ENCODE assay signal across 6 fruit fly cellular contexts in the genomic region with DNA sequence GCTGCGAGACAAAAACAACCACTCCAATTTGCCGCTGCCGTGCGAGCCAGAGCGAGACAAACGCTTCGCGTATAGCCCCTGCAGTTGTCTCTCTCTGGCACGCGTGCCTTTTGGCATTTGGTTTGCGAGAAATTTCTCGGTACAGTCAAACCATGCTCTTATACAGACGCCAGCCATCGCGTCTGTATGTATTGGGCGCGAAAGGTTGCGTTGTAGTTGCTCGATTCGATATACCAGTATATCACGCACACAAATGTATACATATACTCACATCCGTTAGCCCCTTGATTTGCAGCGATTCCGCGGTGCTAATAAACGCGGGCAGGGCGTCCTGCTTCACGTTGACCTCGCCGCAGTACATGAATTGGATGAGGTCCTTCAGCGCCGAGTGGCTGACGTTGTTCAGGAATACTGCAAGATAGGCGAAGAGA.
TF ChIP-seq lines count a peak whose summit lies in the region.

No protein-coding gene starts in this region.

- no peak for TF ChIP-seq CTCF in whole organism, embryonic (GFP tag; optimal IDR thresholded peaks at IDR 0.05; lab: Kevin White, UChicago)

TF ChIP-seq in whole organism, 6 proteins besides CTCF, POLR2A, EP300 and RAD21:
- TF ChIP-seq CG8478 (optimal IDR thresholded peaks at IDR 0.05; lab: Kevin White, UChicago): peak; percentile 83
- TF ChIP-seq pan (optimal IDR thresholded peaks at IDR 0.05; lab: Kevin White, UChicago): no peak
- TF ChIP-seq EcR (GFP tag; optimal IDR thresholded peaks at IDR 0.05; lab: Kevin White, UChicago): no peak
- TF ChIP-seq Dll (optimal IDR thresholded peaks at IDR 0.05; lab: Kevin White, UChicago): no peak
TF ChIP-seq in whole organism: peak in this region for 1.

TF ChIP-seq in whole organism, adult, 20 proteins besides CTCF, POLR2A, EP300 and RAD21 (continues in another document):
- TF ChIP-seq CG11617 (GFP tag; optimal IDR thresholded peaks at IDR 0.05; lab: Kevin White, UChicago) (no peak), Mnt (GFP tag; optimal IDR thresholded peaks at IDR 0.05; lab: Kevin White, UChicago) (peak; percentile 89), Hr96 (GFP tag; optimal IDR thresholded peaks at IDR 0.05; lab: Kevin White, UChicago) (no peak), CG12768 (GFP tag; optimal IDR thresholded peaks at IDR 0.05; lab: Kevin White, UChicago) (peak; percentile 62), CG14711 (tag; optimal IDR thresholded peaks at IDR 0.05; lab: Kevin White, UChicago) (no peak), CG33017 (tag; optimal IDR thresholded peaks at IDR 0.05; lab: Kevin White, UChicago) (peak; percentile 51), tj (GFP tag; optimal IDR thresholded peaks at IDR 0.05; lab: Kevin White, UChicago) (peak; percentile 29), cic (GFP tag; optimal IDR thresholded peaks at IDR 0.05; lab: Kevin White, UChicago) (peak; percentile 77), Clk (GFP tag; optimal IDR thresholded peaks at IDR 0.05; lab: Kevin White, UChicago) (peak; percentile 29), kay (GFP tag; lab: Kevin White, UChicago; ENCODE audit: borderline replicate concordance) (peak; percentile 48), CG5204 (GFP tag; optimal IDR thresholded peaks at IDR 0.05; lab: Kevin White, UChicago) (no peak), CG7101 (tag; optimal IDR thresholded peaks at IDR 0.05; lab: Kevin White, UChicago) (peak; percentile 47), bab1 (GFP tag; optimal IDR thresholded peaks at IDR 0.05; lab: Kevin White, UChicago) (peak; percentile 76), CG1620 (GFP tag; optimal IDR thresholded peaks at IDR 0.05; lab: Kevin White, UChicago) (no peak), toe (GFP tag; optimal IDR thresholded peaks at IDR 0.05; lab: Kevin White, UChicago) (no peak), CG7045 (GFP tag; optimal IDR thresholded peaks at IDR 0.05; lab: Kevin White, UChicago) (peak; percentile 16)

TF ChIP-seq in whole organism, embryonic, 481 proteins besides CTCF, POLR2A, EP300 and RAD21 (continues in another document):
- TF ChIP-seq chn (GFP tag; optimal IDR thresholded peaks at IDR 0.05; lab: Kevin White, UChicago) (no peak), az2 (GFP tag; optimal IDR thresholded peaks at IDR 0.05; lab: Kevin White, UChicago) (no peak), grn (GFP tag; optimal IDR thresholded peaks at IDR 0.05; lab: Kevin White, UChicago) (no peak), Hmr (GFP tag; optimal IDR thresholded peaks at IDR 0.05; lab: Kevin White, UChicago) (no peak), CG15696 (tag; optimal IDR thresholded peaks at IDR 0.05; lab: Kevin White, UChicago) (no peak), Myb (GFP tag; optimal IDR thresholded peaks at IDR 0.05; lab: Kevin White, UChicago) (no peak), nerfin-2 (GFP tag; IDR thresholded peaks at IDR 0.05; lab: Robert Waterston, UW; ENCODE audit: partially characterized antibody) (no peak), Ets97D (GFP tag; optimal IDR thresholded peaks at IDR 0.05; lab: Kevin White, UChicago) (peak; percentile 2), CG11695 (GFP tag; IDR thresholded peaks at IDR 0.05; lab: Robert Waterston, UW) (no peak), Hey (tag; optimal IDR thresholded peaks at IDR 0.05; lab: Kevin White, UChicago) (peak; percentile 37), CG11696 (GFP tag; IDR thresholded peaks at IDR 0.05; lab: Robert Waterston, UW) (no peak), CG7271 (tag; optimal IDR thresholded peaks at IDR 0.05; lab: Kevin White, UChicago) (no peak), lilli (GFP tag; optimal IDR thresholded peaks at IDR 0.05; lab: Kevin White, UChicago) (peak; percentile 23), caup (GFP tag; optimal IDR thresholded peaks at IDR 0.05; lab: Kevin White, UChicago; ENCODE audit: severe bottlenecking) (peak; percentile 53), CG43689 (GFP tag; IDR thresholded peaks at IDR 0.05; lab: Robert Waterston, UW) (no peak), CG31388 (GFP tag; optimal IDR thresholded peaks at IDR 0.05; lab: Kevin White, UChicago) (no peak), CG14667 (GFP tag; IDR thresholded peaks at IDR 0.05; lab: Robert Waterston, UW) (no peak)

TF ChIP-seq in whole organism, prepupa, 60 proteins besides CTCF, POLR2A, EP300 and RAD21 (continues in another document):
- TF ChIP-seq dac (GFP tag; optimal IDR thresholded peaks at IDR 0.05; lab: Kevin White, UChicago) (peak; percentile 57), Ets96B (tag; optimal IDR thresholded peaks at IDR 0.05; lab: Kevin White, UChicago) (peak; percentile 31), CG3032 (tag; optimal IDR thresholded peaks at IDR 0.05; lab: Kevin White, UChicago) (peak; percentile 27), Sox14 (GFP tag; optimal IDR thresholded peaks at IDR 0.05; lab: Kevin White, UChicago) (peak; percentile 28), CG8119 (GFP tag; IDR thresholded peaks at IDR 0.05; lab: Robert Waterston, UW) (peak; percentile 37; the same call in 1 of the 3 replicates), CG6854 (GFP tag; optimal IDR thresholded peaks at IDR 0.05; lab: Kevin White, UChicago) (peak; percentile 70), eg (GFP tag; IDR thresholded peaks at IDR 0.05; lab: Robert Waterston, UW) (peak; percentile 74), Smox (GFP tag; optimal IDR thresholded peaks at IDR 0.05; lab: Kevin White, UChicago) (no peak), pdm3 (GFP tag; optimal IDR thresholded peaks at IDR 0.05; lab: Kevin White, UChicago) (no peak), CG15336 (GFP tag; IDR thresholded peaks at IDR 0.05; lab: Robert Waterston, UW) (peak; percentile 60), spab (GFP tag; optimal IDR thresholded peaks at IDR 0.05; lab: Kevin White, UChicago) (no peak), CG1621 (tag; optimal IDR thresholded peaks at IDR 0.05; lab: Kevin White, UChicago) (peak; percentile 82), Eip78C (GFP tag; lab: Kevin White, UChicago) (peak; percentile 62), CG9139 (GFP tag; optimal IDR thresholded peaks at IDR 0.05; lab: Kevin White, UChicago) (peak; percentile 71), Eip93F (GFP tag; optimal IDR thresholded peaks at IDR 0.05; lab: Kevin White, UChicago) (peak; percentile 63), CG31627 (GFP tag; optimal IDR thresholded peaks at IDR 0.05; lab: Kevin White, UChicago) (no peak), Lpt (GFP tag; optimal IDR thresholded peaks at IDR 0.05; lab: Kevin White, UChicago) (peak; percentile 73), salr (GFP tag; optimal IDR thresholded peaks at IDR 0.05; lab: Kevin White, UChicago) (peak in 1 of 2 experiments; percentile 22)

TF ChIP-seq in whole organism, pupa, 21 proteins besides CTCF, POLR2A, EP300 and RAD21:
- TF ChIP-seq Ets98B (GFP tag; IDR thresholded peaks at IDR 0.05; lab: Robert Waterston, UW) (peak; percentile 86), CG15710 (tag; optimal IDR thresholded peaks at IDR 0.05; lab: Kevin White, UChicago) (peak; percentile 15), CG4496 (GFP tag; IDR thresholded peaks at IDR 0.05; lab: Robert Waterston, UW) (peak; percentile 80; the same call in 2 of the 3 replicates), CG8159 (tag; optimal IDR thresholded peaks at IDR 0.05; lab: Kevin White, UChicago) (peak; percentile 15), Snoo (tag; optimal IDR thresholded peaks at IDR 0.05; lab: Kevin White, UChicago) (peak; percentile 62), CG34367 (tag; optimal IDR thresholded peaks at IDR 0.05; lab: Kevin White, UChicago) (no peak), CG12605 (GFP tag; IDR thresholded peaks at IDR 0.05; lab: Robert Waterston, UW) (peak; percentile 65), CG9948 (tag; optimal IDR thresholded peaks at IDR 0.05; lab: Kevin White, UChicago) (no peak), Pif1B (GFP tag; optimal IDR thresholded peaks at IDR 0.05; lab: Kevin White, UChicago) (no peak), EcR (GFP tag; optimal IDR thresholded peaks at IDR 0.05; lab: Kevin White, UChicago) (peak; percentile 62), CG32121 (GFP tag; IDR thresholded peaks at IDR 0.05; lab: Robert Waterston, UW) (peak; percentile 59)

TF ChIP-seq in whole organism, wandering third instar larva, 38 proteins besides CTCF, POLR2A, EP300 and RAD21 (continues in another document):
- TF ChIP-seq sv (GFP tag; optimal IDR thresholded peaks at IDR 0.05; lab: Kevin White, UChicago): no peak
- no peak for TF ChIP-seq Vsx2 (GFP tag; optimal IDR thresholded peaks at IDR 0.05; lab: Kevin White, UChicago; ENCODE audit: partially characterized antibody)
- TF ChIP-seq psq (GFP tag; optimal IDR thresholded peaks at IDR 0.05; lab: Kevin White, UChicago): peak; percentile 19
- no peak for TF ChIP-seq Mio (GFP tag; optimal IDR thresholded peaks at IDR 0.05; lab: Kevin White, UChicago)
- peak; percentile 2 for TF ChIP-seq CG32264 (GFP tag; optimal IDR thresholded peaks at IDR 0.05; lab: Kevin White, UChicago)
- TF ChIP-seq dmrt93B (GFP tag; optimal IDR thresholded peaks at IDR 0.05; lab: Kevin White, UChicago): no peak
- TF ChIP-seq Hr78 (GFP tag; optimal IDR thresholded peaks at IDR 0.05; lab: Kevin White, UChicago): no peak
- TF ChIP-seq Dfd (GFP tag; optimal IDR thresholded peaks at IDR 0.05; lab: Kevin White, UChicago): no peak
- no peak for TF ChIP-seq br (GFP tag; optimal IDR thresholded peaks at IDR 0.05; lab: Kevin White, UChicago)
- no peak for TF ChIP-seq ey (GFP tag; optimal IDR thresholded peaks at IDR 0.05; lab: Kevin White, UChicago)
- no peak for TF ChIP-seq woc (GFP tag; optimal IDR thresholded peaks at IDR 0.05; lab: Kevin White, UChicago)
- TF ChIP-seq CrebA (GFP tag; optimal IDR thresholded peaks at IDR 0.05; lab: Kevin White, UChicago; ENCODE audit: borderline replicate concordance): no peak
- TF ChIP-seq rgr (GFP tag; optimal IDR thresholded peaks at IDR 0.05; lab: Kevin White, UChicago): peak; percentile 22
- TF ChIP-seq dl (GFP tag; optimal IDR thresholded peaks at IDR 0.05; lab: Kevin White, UChicago; ENCODE audit: insufficient read depth in 1 of 2, partially characterized antibody in 2 of 2): peak; percentile 31 to 47
- TF ChIP-seq usp (GFP tag; optimal IDR thresholded peaks at IDR 0.05; lab: Kevin White, UChicago): no peak
- no peak for TF ChIP-seq N (GFP tag; optimal IDR thresholded peaks at IDR 0.05; lab: Kevin White, UChicago)
- TF ChIP-seq Rel (GFP tag; optimal IDR thresholded peaks at IDR 0.05; lab: Kevin White, UChicago): no peak
- TF ChIP-seq Rel (tag; optimal IDR thresholded peaks at IDR 0.05; lab: Kevin White, UChicago): peak; percentile 14
- no peak for TF ChIP-seq tai (GFP tag; optimal IDR thresholded peaks at IDR 0.05; lab: Kevin White, UChicago)
- no peak for TF ChIP-seq Abd-B (GFP tag; optimal IDR thresholded peaks at IDR 0.05; lab: Kevin White, UChicago)
- TF ChIP-seq jim (GFP tag; optimal IDR thresholded peaks at IDR 0.05; lab: Kevin White, UChicago): no peak
- TF ChIP-seq sage (GFP tag; optimal IDR thresholded peaks at IDR 0.05; lab: Kevin White, UChicago): no peak
- no peak for TF ChIP-seq GATAd (GFP tag; optimal IDR thresholded peaks at IDR 0.05; lab: Kevin White, UChicago)
- no peak for TF ChIP-seq HLH106 (tag; optimal IDR thresholded peaks at IDR 0.05; lab: Kevin White, UChicago)
- TF ChIP-seq Myc (optimal IDR thresholded peaks at IDR 0.05; lab: Kevin White, UChicago): peak; percentile 31
- peak in 1 of 2 experiments; percentile 22 for TF ChIP-seq foxo (GFP tag; optimal IDR thresholded peaks at IDR 0.05; lab: Kevin White, UChicago)
- TF ChIP-seq Sp1 (GFP tag; optimal IDR thresholded peaks at IDR 0.05; lab: Kevin White, UChicago): peak; percentile 34
- no peak for TF ChIP-seq Jra (GFP tag; optimal IDR thresholded peaks at IDR 0.05; lab: Kevin White, UChicago)
